Fruit fly (Drosophila melanogaster) whole organism, embryonic: Measurements from ENCODE around the gene CG4393.
A peak's percentile ranks its signal among the peaks of the same experiment; 100 is the strongest.

Experiments
- ATbp ChIP-seq: fragments of 200-800 bp; sonication (Bioruptor generic); optimal IDR thresholded peaks from 2 replicates; lab custom pipeline; 2017; ENCODE audit warnings: missing biosample characterization, mild to moderate bottlenecking, missing genetic modification characterization, missing genetic modification reagents
- Asciz ChIP-seq: fragments of 200-800 bp; sonication (Bioruptor generic); optimal IDR thresholded peaks from 2 replicates; lab custom pipeline; 2017; ENCODE audit warnings: missing biosample characterization, mild to moderate bottlenecking, missing genetic modification characterization, missing genetic modification reagents
- CG10274 ChIP-seq: fragments of 200-800 bp; sonication (Bioruptor generic); optimal IDR thresholded peaks from 3 replicates; lab custom pipeline; 2017; ENCODE audit warnings: missing biosample characterization, mild to moderate bottlenecking, missing genetic modification characterization
- CG10959 ChIP-seq: fragments of 200-800 bp; sonication (Bioruptor generic); IDR thresholded peaks from 2 replicates; pipeline ENCODE4 v1.3.6; 2022; ENCODE audit warnings: missing biosample characterization, missing genetic modification characterization
- CG12769 ChIP-seq: fragments of 200-800 bp; sonication (Bioruptor generic); optimal IDR thresholded peaks from 2 replicates; lab custom pipeline; 2019; ENCODE audit warnings: missing biosample characterization, mild to moderate bottlenecking, missing genetic modification characterization, moderate library complexity
- CG13775 ChIP-seq: fragments of 200-800 bp; sonication (Bioruptor generic); optimal IDR thresholded peaks from 3 replicates; lab custom pipeline; 2017; ENCODE audit warnings: missing biosample characterization, mild to moderate bottlenecking, missing genetic modification characterization
- CG14667 ChIP-seq: fragments of 200-800 bp; sonication (Bioruptor generic); IDR thresholded peaks from 2 replicates; pipeline ENCODE4 v1.3.6; 2022; ENCODE audit warnings: missing biosample characterization, missing genetic modification characterization
- CG1647 ChIP-seq: fragments of 200-800 bp; sonication (Bioruptor generic); optimal IDR thresholded peaks from 3 replicates; lab custom pipeline; 2016; ENCODE audit warnings: missing biosample characterization, missing genetic modification characterization
- CG17612 ChIP-seq: fragments of 200-800 bp; sonication (Bioruptor generic); IDR thresholded peaks from 2 replicates; pipeline ENCODE4 v1.3.6; 2022; ENCODE audit warnings: missing biosample characterization, missing genetic modification characterization
- CG2120 ChIP-seq: fragments of 200-800 bp; sonication (Bioruptor generic); optimal IDR thresholded peaks from 3 replicates; lab custom pipeline; 2016; ENCODE audit warnings: missing biosample characterization, missing genetic modification characterization
- CG2202 ChIP-seq: fragments of 200-800 bp; sonication (Bioruptor generic); optimal IDR thresholded peaks from 2 replicates; lab custom pipeline; 2018; ENCODE audit warnings: missing biosample characterization, mild to moderate bottlenecking, missing genetic modification characterization
- CG32772 ChIP-seq: fragments of 200-800 bp; sonication (Bioruptor generic); IDR thresholded peaks from 2 replicates; pipeline ENCODE4 v1.3.6; 2022; ENCODE audit warnings: missing biosample characterization, missing genetic modification characterization
- CG3995 ChIP-seq: fragments of 200-800 bp; sonication (Bioruptor generic); optimal IDR thresholded peaks from 3 replicates; lab custom pipeline; 2016; ENCODE audit warnings: missing biosample characterization, missing genetic modification characterization
- CG4404 ChIP-seq: fragments of 200-800 bp; sonication (Bioruptor generic); IDR thresholded peaks from 2 replicates; pipeline ENCODE4 v1.3.6; 2022; ENCODE audit warnings: missing biosample characterization, missing genetic modification characterization
- CG5180 ChIP-seq: fragments of 200-800 bp; sonication (Bioruptor generic); optimal IDR thresholded peaks from 3 replicates; lab custom pipeline; 2017; ENCODE audit warnings: missing biosample characterization, missing genetic modification characterization, mild to moderate bottlenecking, moderate library complexity, missing genetic modification reagents
- CG6175 ChIP-seq: fragments of 200-800 bp; sonication (Bioruptor generic); IDR thresholded peaks from 3 replicates; pipeline ENCODE4 v1.3.6; 2022; ENCODE audit warnings: missing biosample characterization, missing genetic modification characterization
- CG7271 ChIP-seq: fragments of 200-800 bp; sonication (Bioruptor generic); optimal IDR thresholded peaks from 2 replicates; lab custom pipeline; 2018; ENCODE audit warnings: missing biosample characterization, mild to moderate bottlenecking, missing genetic modification characterization, moderate library complexity
- CG8765 ChIP-seq: fragments of 200-800 bp; sonication (Bioruptor generic); IDR thresholded peaks from 2 replicates; pipeline ENCODE4 v1.3.6; 2022; ENCODE audit warnings: missing biosample characterization, missing genetic modification characterization
- CG9609 ChIP-seq: fragments of 200-800 bp; sonication (Bioruptor generic); optimal IDR thresholded peaks from 3 replicates; lab custom pipeline; 2016; ENCODE audit warnings: missing biosample characterization, missing genetic modification characterization
- Dad ChIP-seq: fragments of 200-800 bp; sonication (Bioruptor generic); optimal IDR thresholded peaks from 3 replicates; lab custom pipeline; 2016; ENCODE audit warnings: missing biosample characterization, missing genetic modification characterization
- Dll ChIP-seq: fragments of 200-800 bp; sonication (Bioruptor generic); IDR thresholded peaks from 4 replicates; pipeline ENCODE4 v1.3.6; 2022; ENCODE audit warnings: missing biosample characterization, missing genetic modification characterization; ENCODE audit not compliant: partially characterized antibody
- E2f1 ChIP-seq: fragments of 200-800 bp; sonication (Bioruptor generic); IDR thresholded peaks from 2 replicates; pipeline ENCODE4 v1.3.6; 2022; ENCODE audit warnings: missing biosample characterization, missing genetic modification characterization
- Hmx ChIP-seq: fragments of 200-800 bp; sonication (Bioruptor generic); optimal IDR thresholded peaks from 2 replicates; lab custom pipeline; 2016; ENCODE audit warnings: missing biosample characterization, missing genetic modification characterization
- Hr3 ChIP-seq: fragments of 200-800 bp; sonication (Bioruptor generic); optimal IDR thresholded peaks from 3 replicates; lab custom pipeline; 2016; ENCODE audit warnings: missing biosample characterization, missing genetic modification characterization
- Hr78 ChIP-seq, 2 experiments: fragments of 200-800 bp in 1 of 2; fragments of >200 bp in 1 of 2; sonication (Bioruptor generic) in 1 of 2; optimal IDR thresholded peaks; 2 replicates each; lab custom pipeline; 2017 to 2019; ENCODE audit warnings: missing biosample characterization in 2 of 2, missing genetic modification characterization in 2 of 2, mild to moderate bottlenecking in 1 of 2, moderate library complexity in 1 of 2
- Jarid2 ChIP-seq: fragments of 200-800 bp; sonication (Bioruptor generic); optimal IDR thresholded peaks from 3 replicates; lab custom pipeline; 2017; ENCODE audit warnings: mild to moderate bottlenecking, missing biosample characterization, missing genetic modification reagents, missing genetic modification characterization
- MTF-1 ChIP-seq: fragments of 200-800 bp; sonication (Bioruptor generic); optimal IDR thresholded peaks from 2 replicates; lab custom pipeline; 2018; ENCODE audit warnings: missing biosample characterization, mild to moderate bottlenecking, missing genetic modification characterization, borderline replicate concordance
- Trl ChIP-seq, 3 experiments: fragments of >200 bp in 2 of 3; fragments of 200-800 bp in 1 of 3; sonication (Bioruptor generic) in 1 of 3; optimal IDR thresholded peaks; 2 replicates in 1 of 3; 3 replicates in 2 of 3; lab custom pipeline; 2016 to 2017; ENCODE audit warnings: missing biosample characterization in 1 of 3, missing genetic modification characterization in 1 of 3
- abd-A ChIP-seq: fragments of 200-800 bp; sonication (Bioruptor generic); optimal IDR thresholded peaks from 3 replicates; lab custom pipeline; 2019; ENCODE audit warnings: missing biosample characterization, mild to moderate bottlenecking, missing genetic modification characterization, moderate library complexity
- bbx ChIP-seq: fragments of 200-800 bp; sonication (Bioruptor generic); IDR thresholded peaks from 2 replicates; pipeline ENCODE4 v1.3.6; 2022; ENCODE audit warnings: missing biosample characterization, missing genetic modification characterization; ENCODE audit not compliant: partially characterized antibody
- bigmax ChIP-seq: fragments of 200-800 bp; sonication (Bioruptor generic); optimal IDR thresholded peaks from 2 replicates; lab custom pipeline; 2018; ENCODE audit warnings: missing biosample characterization, mild to moderate bottlenecking, missing genetic modification characterization
- caup ChIP-seq: fragments of 200-800 bp; sonication (Bioruptor generic); optimal IDR thresholded peaks from 3 replicates; lab custom pipeline; 2017; ENCODE audit warnings: missing biosample characterization, mild to moderate bottlenecking, missing genetic modification characterization, moderate library complexity; ENCODE audit not compliant: severe bottlenecking
- dan ChIP-seq: fragments of 200-800 bp; sonication (Bioruptor generic); IDR thresholded peaks from 2 replicates; pipeline ENCODE4 v1.3.6; 2022; ENCODE audit warnings: missing biosample characterization, missing genetic modification characterization
- dimm ChIP-seq: fragments of 200-800 bp; sonication (Bioruptor generic); IDR thresholded peaks from 2 replicates; pipeline ENCODE4 v1.3.6; 2022; ENCODE audit warnings: missing biosample characterization, missing genetic modification characterization
- en ChIP-seq: fragments of 200-800 bp; sonication (Bioruptor generic); optimal IDR thresholded peaks from 2 replicates; lab custom pipeline; 2016; ENCODE audit warnings: missing biosample characterization, missing genetic modification characterization
- eve ChIP-seq, 2 experiments: fragments of >200 bp; optimal IDR thresholded peaks; 2 replicates each; lab custom pipeline; 2017; ENCODE audit warnings: missing biosample characterization in 2 of 2, missing genetic modification characterization in 2 of 2
- fd96Cb ChIP-seq: fragments of 200-800 bp; sonication (Bioruptor generic); optimal IDR thresholded peaks from 2 replicates; lab custom pipeline; 2018; ENCODE audit warnings: missing biosample characterization, mild to moderate bottlenecking, missing genetic modification characterization, moderate library complexity
- gsb ChIP-seq: fragments of 200-800 bp; sonication (Bioruptor generic); IDR thresholded peaks from 2 replicates; pipeline ENCODE4 v1.3.6; 2022; ENCODE audit warnings: missing biosample characterization, missing genetic modification characterization
- hb ChIP-seq: fragments of 200-800 bp; sonication (Bioruptor generic); IDR thresholded peaks from 3 replicates; pipeline ENCODE4 v1.3.6; 2022; ENCODE audit warnings: missing biosample characterization, missing genetic modification characterization; ENCODE audit not compliant: partially characterized antibody
- hbn ChIP-seq: fragments of 200-800 bp; sonication (Bioruptor generic); IDR thresholded peaks from 2 replicates; pipeline ENCODE4 v1.3.6; 2022; ENCODE audit warnings: missing biosample characterization, missing genetic modification characterization; ENCODE audit not compliant: partially characterized antibody
- onecut ChIP-seq: fragments of 200-800 bp; sonication (Bioruptor generic); IDR thresholded peaks from 2 replicates; pipeline ENCODE4 v1.3.6; 2022; ENCODE audit warnings: missing biosample characterization, missing genetic modification characterization
- scrt ChIP-seq: fragments of 200-800 bp; sonication (Bioruptor generic); optimal IDR thresholded peaks from 2 replicates; lab custom pipeline; 2018; ENCODE audit warnings: missing biosample characterization, mild to moderate bottlenecking, missing genetic modification characterization, moderate library complexity
- seq ChIP-seq: fragments of 200-800 bp; sonication (Bioruptor generic); IDR thresholded peaks from 2 replicates; pipeline ENCODE4 v1.3.6; 2022; ENCODE audit warnings: missing biosample characterization, missing genetic modification characterization
- shn ChIP-seq: fragments of 200-800 bp; sonication (Bioruptor generic); optimal IDR thresholded peaks from 3 replicates; lab custom pipeline; 2016; ENCODE audit warnings: missing biosample characterization, missing genetic modification characterization
- sna ChIP-seq: fragments of 200-800 bp; sonication (Bioruptor generic); IDR thresholded peaks from 2 replicates; pipeline ENCODE4 v1.3.6; 2022; ENCODE audit warnings: missing biosample characterization, missing genetic modification characterization; ENCODE audit not compliant: partially characterized antibody
- trem ChIP-seq: fragments of 200-800 bp; optimal IDR thresholded peaks from 3 replicates; lab custom pipeline; 2019; ENCODE audit warnings: missing biosample characterization, mild to moderate bottlenecking, missing genetic modification characterization, moderate library complexity
- zf30C ChIP-seq: fragments of 200-800 bp; sonication (Bioruptor generic); optimal IDR thresholded peaks from 3 replicates; lab custom pipeline; 2018; ENCODE audit warnings: missing biosample characterization, mild to moderate bottlenecking, missing genetic modification characterization

The CG4393 gene

DNA sequence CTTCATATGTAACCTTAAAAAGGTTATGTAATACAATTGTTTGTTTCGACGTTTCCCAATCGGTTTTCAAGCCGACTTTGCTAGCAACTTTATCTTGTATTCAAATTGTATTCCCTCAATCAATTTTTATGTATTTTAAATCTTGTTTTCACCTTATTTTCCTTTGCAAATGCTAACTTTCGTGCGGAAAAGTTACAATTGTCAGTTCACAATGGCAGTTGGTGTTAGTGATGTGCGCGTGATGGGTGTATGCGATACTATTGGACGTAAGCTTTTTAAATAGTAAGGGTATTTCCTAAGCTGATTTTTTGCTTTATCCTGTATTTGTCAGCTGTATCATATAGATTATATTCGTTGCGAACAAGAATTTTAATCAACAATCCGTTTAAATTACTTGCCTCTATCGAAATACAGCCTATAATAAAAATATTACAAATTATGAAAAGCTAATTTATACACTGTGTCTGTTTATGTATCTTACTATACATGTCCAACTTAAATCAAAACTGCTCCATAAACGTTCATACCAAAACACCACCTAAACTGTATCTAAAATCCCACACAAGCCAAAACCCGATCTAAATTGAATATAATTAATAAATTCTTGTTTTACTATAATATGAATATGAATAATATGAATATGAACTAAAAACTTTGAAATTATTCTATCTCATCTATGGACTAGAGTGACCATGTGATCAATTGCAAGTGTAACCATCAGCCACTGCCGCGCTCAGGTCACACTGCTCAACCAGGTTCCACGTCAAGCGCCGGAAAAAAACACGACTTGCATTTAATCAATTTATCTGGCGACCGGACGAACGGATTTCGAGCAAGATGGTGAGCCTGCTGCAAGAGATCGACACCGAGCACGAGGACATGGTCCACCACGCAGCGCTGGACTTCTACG is 28.5 kb downstream of the CG4393 start, which contains the start of the genes ATPsynCF6 and Sec13 (continued):
- TF ChIP-seq CG3995 (GFP tag; lab: Kevin White, UChicago) (peak; percentile 47), abd-A (tag; lab: Kevin White, UChicago) (no peak), shn (GFP tag; lab: Kevin White, UChicago) (no peak), Dll (GFP tag; lab: Robert Waterston, UW) (peak; percentile 91), gsb (GFP tag; lab: Robert Waterston, UW) (no peak), scrt (GFP tag; lab: Kevin White, UChicago) (no peak), CG7271 (no peak), bbx (GFP tag; lab: Robert Waterston, UW) (peak; percentile 97), Hmx (GFP tag; lab: Kevin White, UChicago) (no peak), fd96Cb (tag; lab: Kevin White, UChicago) (peak; percentile 46), Dad (no peak), CG12769 (no peak), MTF-1 (GFP tag; lab: Kevin White, UChicago) (no peak), CG10274 (GFP tag; lab: Kevin White, UChicago) (no peak), Asciz (no peak), hbn (peak; percentile 85), onecut (GFP tag; lab: Robert Waterston, UW) (no peak), hb (GFP tag; lab: Robert Waterston, UW) (peak; percentile 85), trem (tag; lab: Kevin White, UChicago) (peak; percentile 43), CG8765 (GFP tag; lab: Robert Waterston, UW) (0 out of 2 replicates have a peak, but pooled peaks have one; percentile 13), dimm (no peak), eve (GFP tag; optimal IDR thresholded peaks at IDR 0.05; lab: Kevin White, UChicago) (no peak), Jarid2 (no peak), CG6175 (GFP tag; lab: Robert Waterston, UW) (no peak), ATbp (GFP tag; lab: Kevin White, UChicago) (no peak), CG2120 (GFP tag; lab: Kevin White, UChicago) (peak; percentile 56), CG10959 (GFP tag; lab: Robert Waterston, UW) (no peak), CG32772 (GFP tag; lab: Robert Waterston, UW) (peak; percentile 17; the same call in 1 of the 2 replicates), zf30C (GFP tag; lab: Kevin White, UChicago) (no peak), seq (GFP tag; lab: Robert Waterston, UW) (peak; percentile 47), dan (GFP tag; lab: Robert Waterston, UW) (no peak), E2f1 (GFP tag; lab: Robert Waterston, UW) (peak; percentile 37; the same call in 1 of the 2 replicates), CG13775 (GFP tag; lab: Kevin White, UChicago) (peak; percentile 24), CG4404 (0 out of 2 replicates have a peak, but pooled peaks have one; percentile 11), CG9609 (GFP tag; lab: Kevin White, UChicago) (no peak), caup (GFP tag; lab: Kevin White, UChicago) (peak; percentile 52), Hr78 (GFP tag; optimal IDR thresholded peaks at IDR 0.05; lab: Kevin White, UChicago) (no peak), bigmax (GFP tag; lab: Kevin White, UChicago) (peak; percentile 85), sna (GFP tag; lab: Robert Waterston, UW) (peak; percentile 91), CG14667 (0 out of 2 replicates have a peak, but pooled peaks have one; percentile 9), Hr3 (GFP tag; lab: Kevin White, UChicago) (peak; percentile 45), CG1647 (GFP tag; lab: Kevin White, UChicago) (no peak), CG17612 (GFP tag; lab: Robert Waterston, UW) (no peak), en (GFP tag; lab: Kevin White, UChicago) (no peak), Trl (optimal IDR thresholded peaks at IDR 0.05; lab: Kevin White, UChicago) (no peak), Trl (GFP tag; optimal IDR thresholded peaks at IDR 0.05; lab: Kevin White, UChicago) (peak; percentile 41), CG5180 (GFP tag; lab: Kevin White, UChicago) (peak; percentile 14), CG2202 (tag; lab: Kevin White, UChicago) (no peak)
